Fruit fly (Drosophila melanogaster): ENCODE results near the gene foi.

DNA sequence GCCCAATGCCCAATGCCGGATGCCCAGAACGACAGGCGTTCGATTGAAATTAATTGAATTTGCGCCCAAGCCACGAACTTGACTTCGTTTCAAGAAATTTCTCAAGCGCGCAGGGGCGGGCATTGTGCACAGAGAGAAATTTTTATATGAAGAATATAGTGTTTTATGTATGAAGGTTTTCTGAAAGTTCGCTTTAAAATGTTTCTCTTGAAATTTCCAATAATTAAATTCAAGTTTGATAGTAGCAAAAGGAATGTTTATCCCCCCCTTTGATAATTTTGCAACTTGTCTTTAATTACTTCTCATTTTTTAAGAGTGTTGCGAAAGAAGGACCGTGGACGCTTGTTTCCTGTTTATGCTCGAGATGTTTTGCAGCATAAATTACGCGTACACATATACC is 18.8 kb downstream of the foi start:
- TF ChIP-seq h (optimal IDR thresholded peaks at IDR 0.05) = no peak
- TF ChIP-seq Sin3A (optimal IDR thresholded peaks at IDR 0.05) = no peak
- no peak for TF ChIP-seq ttk (optimal IDR thresholded peaks at IDR 0.05)
- no peak for TF ChIP-seq psq (optimal IDR thresholded peaks at IDR 0.05)
- no peak for TF ChIP-seq insv (optimal IDR thresholded peaks at IDR 0.05)
